Fruit fly (Drosophila melanogaster) whole organism, embryonic: ENCODE results near the gene Dic61B.

ENCODE experiments used
- Blimp-1 ChIP-seq: fragments of 200-800 bp; sonication (Bioruptor generic); optimal IDR thresholded peaks from 3 replicates; lab custom pipeline; 2018; ENCODE audit warnings: missing biosample characterization, missing genetic modification characterization, mild to moderate bottlenecking, moderate library complexity, missing genetic modification reagents
- Bteb2 ChIP-seq: fragments of 200-800 bp; sonication (Bioruptor generic); optimal IDR thresholded peaks from 2 replicates; lab custom pipeline; 2016; ENCODE audit warnings: missing biosample characterization, missing genetic modification characterization
- CG11398 ChIP-seq: fragments of 200-800 bp; sonication (Bioruptor generic); optimal IDR thresholded peaks from 2 replicates; lab custom pipeline; 2016; ENCODE audit warnings: missing biosample characterization, missing genetic modification characterization
- CG11723 ChIP-seq: fragments of 200-800 bp; sonication (Bioruptor generic); optimal IDR thresholded peaks from 2 replicates; lab custom pipeline; 2017; ENCODE audit warnings: missing biosample characterization, mild to moderate bottlenecking, missing genetic modification characterization
- CG16779 ChIP-seq: fragments of 200-800 bp; sonication (Bioruptor generic); IDR thresholded peaks from 2 replicates; pipeline ENCODE4 v1.3.6; 2022; ENCODE audit warnings: missing biosample characterization, missing genetic modification characterization
- CG17328 ChIP-seq: fragments of 200-800 bp; sonication (Bioruptor generic); IDR thresholded peaks from 2 replicates; pipeline ENCODE4 v1.3.6; 2022; ENCODE audit warnings: missing biosample characterization, missing genetic modification characterization
- CG17802 ChIP-seq: fragments of 200-800 bp; sonication (Bioruptor generic); optimal IDR thresholded peaks from 2 replicates; lab custom pipeline; 2018; ENCODE audit warnings: missing biosample characterization, mild to moderate bottlenecking, missing genetic modification characterization, moderate library complexity
- CG2199 ChIP-seq: fragments of 200-800 bp; sonication (Bioruptor generic); IDR thresholded peaks from 3 replicates; pipeline ENCODE4 v1.3.6; 2022; ENCODE audit warnings: missing biosample characterization, missing genetic modification characterization
- CG2889 ChIP-seq: fragments of 200-800 bp; sonication (Bioruptor generic); IDR thresholded peaks from 3 replicates; pipeline ENCODE4 v1.3.6; 2022; ENCODE audit warnings: missing biosample characterization, missing genetic modification characterization
- CG33213 ChIP-seq: fragments of 200-800 bp; sonication (Bioruptor generic); optimal IDR thresholded peaks from 3 replicates; lab custom pipeline; 2016; ENCODE audit warnings: missing biosample characterization, missing genetic modification characterization
- CG34376 ChIP-seq: fragments of 200-800 bp; sonication (Bioruptor generic); optimal IDR thresholded peaks from 2 replicates; lab custom pipeline; 2018; ENCODE audit warnings: missing biosample characterization, mild to moderate bottlenecking, missing genetic modification characterization
- CG42726 ChIP-seq: fragments of 200-800 bp; sonication (Bioruptor generic); IDR thresholded peaks from 2 replicates; pipeline ENCODE4 v1.3.6; 2022; ENCODE audit warnings: missing biosample characterization, missing genetic modification characterization; ENCODE audit not compliant: partially characterized antibody
- CG4730 ChIP-seq: fragments of 200-800 bp; sonication (Bioruptor generic); IDR thresholded peaks from 2 replicates; pipeline ENCODE4 v1.3.6; 2022; ENCODE audit warnings: missing biosample characterization, missing genetic modification characterization
- CG6765 ChIP-seq: fragments of 200-800 bp; sonication (Bioruptor generic); optimal IDR thresholded peaks from 3 replicates; lab custom pipeline; 2017; ENCODE audit warnings: missing biosample characterization, mild to moderate bottlenecking, missing genetic modification characterization
- CG7271 ChIP-seq: fragments of 200-800 bp; sonication (Bioruptor generic); optimal IDR thresholded peaks from 2 replicates; lab custom pipeline; 2018; ENCODE audit warnings: missing biosample characterization, mild to moderate bottlenecking, missing genetic modification characterization, moderate library complexity
- CG7839 ChIP-seq: fragments of 200-800 bp; sonication (Bioruptor generic); optimal IDR thresholded peaks from 3 replicates; lab custom pipeline; 2018; ENCODE audit warnings: missing biosample characterization, mild to moderate bottlenecking, missing genetic modification characterization, moderate library complexity
- CG8290 ChIP-seq, 3 experiments: fragments of 200-800 bp; sonication (Bioruptor generic); optimal IDR thresholded peaks; 2 replicates each; lab custom pipeline; 2016 to 2019; ENCODE audit warnings: missing biosample characterization in 3 of 3, missing genetic modification characterization in 3 of 3, mild to moderate bottlenecking in 2 of 3, moderate library complexity in 1 of 3
- CG9932 ChIP-seq: fragments of 200-800 bp; sonication (Bioruptor generic); IDR thresholded peaks from 2 replicates; pipeline ENCODE4 v1.3.6; 2022; ENCODE audit warnings: missing biosample characterization, missing genetic modification characterization
- Gsc ChIP-seq: fragments of 200-800 bp; sonication (Bioruptor generic); IDR thresholded peaks from 2 replicates; pipeline ENCODE4 v1.3.6; 2022; ENCODE audit warnings: missing biosample characterization, missing genetic modification characterization
- H15 ChIP-seq: fragments of 200-800 bp; sonication (Bioruptor generic); IDR thresholded peaks from 3 replicates; pipeline ENCODE4 v1.3.6; 2022; ENCODE audit warnings: missing biosample characterization, missing genetic modification characterization
- Jarid2 ChIP-seq: fragments of 200-800 bp; sonication (Bioruptor generic); optimal IDR thresholded peaks from 3 replicates; lab custom pipeline; 2017; ENCODE audit warnings: mild to moderate bottlenecking, missing biosample characterization, missing genetic modification reagents, missing genetic modification characterization
- Opbp ChIP-seq: fragments of 200-800 bp; sonication (Bioruptor generic); IDR thresholded peaks from 3 replicates; pipeline ENCODE4 v1.3.6; 2022; ENCODE audit warnings: missing biosample characterization, missing genetic modification characterization; ENCODE audit not compliant: partially characterized antibody
- Scr ChIP-seq: fragments of 200-800 bp; sonication (Bioruptor generic); IDR thresholded peaks from 2 replicates; pipeline ENCODE4 v1.3.6; 2022; ENCODE audit warnings: missing biosample characterization, missing genetic modification characterization; ENCODE audit not compliant: partially characterized antibody
- Trl ChIP-seq, 3 experiments: fragments of >200 bp in 2 of 3; fragments of 200-800 bp in 1 of 3; sonication (Bioruptor generic) in 1 of 3; optimal IDR thresholded peaks; 2 replicates in 1 of 3; 3 replicates in 2 of 3; lab custom pipeline; 2016 to 2017; ENCODE audit warnings: missing biosample characterization in 1 of 3, missing genetic modification characterization in 1 of 3
- bcd ChIP-seq: fragments of 200-800 bp; sonication (Bioruptor generic); optimal IDR thresholded peaks from 2 replicates; lab custom pipeline; 2017; ENCODE audit warnings: missing biosample characterization, mild to moderate bottlenecking, missing genetic modification characterization
- caup ChIP-seq: fragments of 200-800 bp; sonication (Bioruptor generic); optimal IDR thresholded peaks from 3 replicates; lab custom pipeline; 2017; ENCODE audit warnings: missing biosample characterization, mild to moderate bottlenecking, missing genetic modification characterization, moderate library complexity; ENCODE audit not compliant: severe bottlenecking
- chinmo ChIP-seq: fragments of 200-800 bp; sonication (Bioruptor generic); IDR thresholded peaks from 4 replicates; pipeline ENCODE4 v1.3.6; 2022; ENCODE audit warnings: missing biosample characterization, missing genetic modification characterization; ENCODE audit not compliant: partially characterized antibody
- chm ChIP-seq: fragments of 200-800 bp; sonication (Bioruptor generic); IDR thresholded peaks from 2 replicates; pipeline ENCODE4 v1.3.6; 2022; ENCODE audit warnings: missing biosample characterization, missing genetic modification characterization
- ci ChIP-seq: fragments of 200-800 bp; sonication (Bioruptor generic); IDR thresholded peaks from 3 replicates; pipeline ENCODE4 v1.3.6; 2022; ENCODE audit warnings: missing biosample characterization, missing genetic modification characterization
- dpn ChIP-seq, 2 experiments: fragments of 200-800 bp; sonication (Bioruptor generic); optimal IDR thresholded peaks; 3 replicates each; lab custom pipeline; 2016; ENCODE audit warnings: missing biosample characterization in 2 of 2, missing genetic modification characterization in 2 of 2
- eyg ChIP-seq: fragments of 200-800 bp; sonication (Bioruptor generic); optimal IDR thresholded peaks from 3 replicates; lab custom pipeline; 2016; ENCODE audit warnings: missing biosample characterization, missing genetic modification characterization
- fd96Cb ChIP-seq: fragments of 200-800 bp; sonication (Bioruptor generic); optimal IDR thresholded peaks from 2 replicates; lab custom pipeline; 2018; ENCODE audit warnings: missing biosample characterization, mild to moderate bottlenecking, missing genetic modification characterization, moderate library complexity
- grn ChIP-seq: fragments of 200-800 bp; sonication (Bioruptor generic); optimal IDR thresholded peaks from 3 replicates; lab custom pipeline; 2017; ENCODE audit warnings: missing biosample characterization, missing genetic modification characterization
- hkb ChIP-seq, 2 experiments: fragments of 200-800 bp in 1 of 2; fragments of >200 bp in 1 of 2; sonication (Bioruptor generic) in 1 of 2; IDR thresholded peaks in 1 of 2; optimal IDR thresholded peaks in 1 of 2; 2 replicates each; pipeline versions ENCODE4 v1.3.6 to Lab custom; 2017 to 2022; ENCODE audit warnings: missing biosample characterization in 1 of 2, missing genetic modification characterization in 1 of 2
- kah ChIP-seq: fragments of 200-800 bp; sonication (Bioruptor generic); optimal IDR thresholded peaks from 2 replicates; lab custom pipeline; 2018; ENCODE audit warnings: missing biosample characterization, mild to moderate bottlenecking, missing genetic modification characterization
- maf-S ChIP-seq: fragments of 200-800 bp; sonication (Bioruptor generic); optimal IDR thresholded peaks from 2 replicates; lab custom pipeline; 2016; ENCODE audit warnings: missing biosample characterization, missing genetic modification characterization
- slbo ChIP-seq: fragments of 200-800 bp; sonication (Bioruptor generic); IDR thresholded peaks from 2 replicates; pipeline ENCODE4 v1.3.6; 2022; ENCODE audit warnings: missing biosample characterization, missing genetic modification characterization
- tup ChIP-seq: fragments of 200-800 bp; sonication (Bioruptor generic); optimal IDR thresholded peaks from 2 replicates; lab custom pipeline; 2016; ENCODE audit warnings: missing biosample characterization, mild to moderate bottlenecking, missing genetic modification characterization, moderate library complexity

The Dic61B gene

dm6 chr3L:180262-180543 is 27.8 kb upstream of the Dic61B start (continued):
- TF ChIP-seq CG17328 (GFP tag; lab: Robert Waterston, UW): no peak
- peak; percentile 1; the same call in 1 of the 3 replicates for TF ChIP-seq ci (GFP tag; lab: Robert Waterston, UW)
- no peak for TF ChIP-seq CG4730
- TF ChIP-seq CG42726 (GFP tag; lab: Robert Waterston, UW): 0 out of 2 replicates have a peak, but pooled peaks have one; percentile 42
- TF ChIP-seq CG7271 (tag; lab: Kevin White, UChicago): no peak
- no peak for TF ChIP-seq Bteb2 (GFP tag; lab: Kevin White, UChicago)
- no peak for TF ChIP-seq CG33213 (GFP tag; lab: Kevin White, UChicago)
- TF ChIP-seq CG34376: no peak
- TF ChIP-seq Blimp-1 (GFP tag; lab: Kevin White, UChicago): peak; percentile 16
- no peak for TF ChIP-seq slbo
- TF ChIP-seq Gsc: no peak
- peak; percentile 6 for TF ChIP-seq caup (GFP tag; lab: Kevin White, UChicago)
- no peak for TF ChIP-seq fd96Cb (tag; lab: Kevin White, UChicago)
- peak; percentile 34; the same call in 1 of the 3 replicates for TF ChIP-seq Opbp
- TF ChIP-seq CG11723 (GFP tag; lab: Kevin White, UChicago): no peak
- TF ChIP-seq CG8290 (GFP tag; optimal IDR thresholded peaks at IDR 0.05; lab: Kevin White, UChicago): no peak
- TF ChIP-seq CG8290 (tag; optimal IDR thresholded peaks at IDR 0.05; lab: Kevin White, UChicago): peak in 1 of 2 experiments; percentile 17
- TF ChIP-seq CG11398 (GFP tag; lab: Kevin White, UChicago): no peak
- TF ChIP-seq H15: no peak
- TF ChIP-seq maf-S (GFP tag; lab: Kevin White, UChicago): no peak
- TF ChIP-seq CG2889 (GFP tag; lab: Robert Waterston, UW): no peak
- TF ChIP-seq CG6765 (GFP tag; lab: Kevin White, UChicago): no peak
- TF ChIP-seq tup (GFP tag; lab: Kevin White, UChicago): no peak
- TF ChIP-seq chm (GFP tag; lab: Robert Waterston, UW): 0 out of 2 replicates have a peak, but pooled peaks have one; percentile 45
- TF ChIP-seq CG9932 (GFP tag; lab: Robert Waterston, UW): no peak
- no peak for TF ChIP-seq kah (GFP tag; lab: Kevin White, UChicago)
- no peak for TF ChIP-seq Scr (GFP tag; lab: Robert Waterston, UW)
- TF ChIP-seq chinmo: 0 out of 4 replicates have a peak, but pooled peaks have one; percentile 3
- TF ChIP-seq Jarid2 (GFP tag; lab: Kevin White, UChicago): peak; percentile 75
- no peak for TF ChIP-seq CG17802
- no peak for TF ChIP-seq CG2199 (GFP tag; lab: Robert Waterston, UW)
- no peak for TF ChIP-seq eyg (GFP tag; lab: Kevin White, UChicago)
- TF ChIP-seq CG7839 (tag; lab: Kevin White, UChicago): no peak
- peak; percentile 41; the same call in 1 of the 2 replicates for TF ChIP-seq CG16779 (GFP tag; lab: Robert Waterston, UW)
- no peak for TF ChIP-seq dpn (GFP tag; optimal IDR thresholded peaks at IDR 0.05; lab: Kevin White, UChicago)
- no peak for TF ChIP-seq bcd
- peak in 1 of 2 experiments; percentile 27 for TF ChIP-seq Trl (optimal IDR thresholded peaks at IDR 0.05; lab: Kevin White, UChicago)
- no peak for TF ChIP-seq Trl (GFP tag; optimal IDR thresholded peaks at IDR 0.05; lab: Kevin White, UChicago)
- TF ChIP-seq grn (GFP tag; lab: Kevin White, UChicago): no peak
- TF ChIP-seq hkb (optimal IDR thresholded peaks at IDR 0.05; lab: Kevin White, UChicago): no peak
- TF ChIP-seq hkb (GFP tag; IDR thresholded peaks at IDR 0.05; lab: Robert Waterston, UW): no peak
